Worm (Caenorhabditis elegans): Measurements from ENCODE around the gene B0361.14.

DNA sequence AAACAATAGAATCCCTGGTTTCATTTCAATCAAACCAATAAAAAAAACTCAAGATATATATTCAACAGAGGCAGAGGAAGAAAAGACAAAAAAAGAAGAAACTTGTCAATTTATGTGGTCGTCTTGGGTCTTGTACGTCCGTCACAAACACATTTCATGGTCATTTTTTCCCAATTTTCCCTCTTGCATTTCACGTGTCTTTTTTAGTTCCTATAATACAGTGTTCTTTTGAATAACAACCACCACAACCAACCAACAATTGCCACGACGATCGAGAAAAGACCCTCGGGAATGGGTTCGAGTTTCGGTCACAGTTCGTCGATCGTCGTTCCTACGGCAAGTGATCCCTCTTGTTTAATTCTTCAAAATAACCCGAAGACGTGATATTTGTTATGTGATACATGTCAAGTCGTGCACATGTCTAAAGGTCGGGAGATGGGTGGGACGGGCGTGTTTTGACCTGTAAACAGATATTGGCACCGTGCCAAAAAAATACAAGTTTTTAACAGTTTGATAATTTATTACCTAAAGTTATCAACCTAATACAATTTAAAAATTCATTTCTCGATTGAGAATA lies 3.2 kb downstream of the B0361.14 start:
- TF ChIP-seq unc-130 (tag; optimal IDR thresholded peaks at IDR 0.05) (no peak), fkh-10 (GFP tag; optimal IDR thresholded peaks at IDR 0.05) (no peak), snpc-4 (tag; optimal IDR thresholded peaks at IDR 0.05) (no peak), nhr-77 (tag; optimal IDR thresholded peaks at IDR 0.05) (no peak), ceh-63 (GFP tag; optimal IDR thresholded peaks at IDR 0.05) (no peak), lin-13 (GFP tag; optimal IDR thresholded peaks at IDR 0.05) (no peak), fos-1 (tag; optimal IDR thresholded peaks at IDR 0.05) (no peak), elt-3 (tag; optimal IDR thresholded peaks at IDR 0.05) (peak in 1 of 6 experiments; percentile 18), nhr-11 (tag; optimal IDR thresholded peaks at IDR 0.05) (no peak), unc-86 (tag; optimal IDR thresholded peaks at IDR 0.05) (no peak), nhr-90 (tag; optimal IDR thresholded peaks at IDR 0.05; ENCODE audit: poor library complexity) (no peak), sox-4 (tag; optimal IDR thresholded peaks at IDR 0.05) (no peak)

All from whole organism, L1 larva.